Worm (Caenorhabditis elegans): Measurements from ENCODE around the gene T03F6.9.

DNA sequence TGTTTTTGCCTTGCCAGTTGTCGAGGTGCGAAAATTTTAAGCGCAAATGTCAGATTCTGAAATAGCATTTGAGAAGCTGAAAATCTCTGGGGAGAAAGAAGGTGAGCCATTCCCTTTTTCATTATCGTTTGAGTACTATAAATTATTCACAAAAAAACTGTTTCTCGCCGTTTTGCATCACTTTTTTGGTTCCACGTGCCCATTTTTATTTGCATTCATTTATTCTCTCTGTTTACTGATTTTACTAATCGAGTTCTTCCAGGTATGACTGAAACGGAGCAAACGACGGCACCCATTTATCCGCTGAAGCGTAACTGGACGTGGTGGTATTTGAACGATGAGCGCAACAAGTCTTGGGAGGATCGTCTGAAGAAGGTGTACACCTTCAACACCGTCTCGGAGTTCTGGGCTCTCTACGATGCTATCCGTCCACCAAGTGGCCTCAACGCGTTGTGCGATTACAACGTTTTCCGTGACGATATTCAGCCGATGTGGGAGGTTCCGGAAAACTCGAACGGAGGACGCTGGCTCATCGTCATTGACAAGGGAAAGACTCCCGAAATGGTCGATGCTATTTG is 27.2 kb downstream of the T03F6.9 start:
- TF ChIP-seq unc-62 (GFP tag; optimal IDR thresholded peaks at IDR 0.05) (no peak), sptf-1 (tag; optimal IDR thresholded peaks at IDR 0.05) (no peak), ztf-11 (tag; optimal IDR thresholded peaks at IDR 0.05) (no peak), nhr-28 (tag; optimal IDR thresholded peaks at IDR 0.05) (no peak), pha-4 (tag; optimal IDR thresholded peaks at IDR 0.05) (no peak), lsy-2 (tag; optimal IDR thresholded peaks at IDR 0.05) (no peak), lin-13 (tag; optimal IDR thresholded peaks at IDR 0.05) (no peak), M03D4.4 (tag; optimal IDR thresholded peaks at IDR 0.05) (no peak), nhr-237 (tag; optimal IDR thresholded peaks at IDR 0.05) (no peak)

Measured in whole organism, mixed stage, embryonic.